Fruit fly (Drosophila melanogaster): ENCODE measurements around the gene CG14315.

The CG14315 gene

dm6 chr3R:18167416-18168237 is 9.1 kb downstream of the CG14315 start, which contains the start of gene wrd (continued):
- TF ChIP-seq CG17829 (tag; optimal IDR thresholded peaks at IDR 0.05) (peak; percentile 20), Vsx1 (GFP tag; optimal IDR thresholded peaks at IDR 0.05) (no peak), salm (tag; optimal IDR thresholded peaks at IDR 0.05) (no peak), ac (GFP tag; optimal IDR thresholded peaks at IDR 0.05) (no peak), Rfx (GFP tag; IDR thresholded peaks at IDR 0.05) (no peak), CG10267 (tag; optimal IDR thresholded peaks at IDR 0.05) (peak; percentile 3), crol (GFP tag; IDR thresholded peaks at IDR 0.05) (no peak), kni (GFP tag; optimal IDR thresholded peaks at IDR 0.05) (peak; percentile 6), nmo (GFP tag; optimal IDR thresholded peaks at IDR 0.05) (peak; percentile 38), Med (GFP tag) (peak; percentile 82), CG12391 (tag; optimal IDR thresholded peaks at IDR 0.05) (peak; percentile 3), PHDP (tag; optimal IDR thresholded peaks at IDR 0.05) (no peak), dpn (GFP tag; optimal IDR thresholded peaks at IDR 0.05) (peak in 1 of 2 experiments; percentile 17), CG33557 (GFP tag; optimal IDR thresholded peaks at IDR 0.05) (no peak), knrl (GFP tag; IDR thresholded peaks at IDR 0.05; ENCODE audit: partially characterized antibody) (no peak), CG2712 (tag; optimal IDR thresholded peaks at IDR 0.05) (peak; percentile 27), CG7745 (tag; optimal IDR thresholded peaks at IDR 0.05) (no peak), Ada2b (GFP tag; IDR thresholded peaks at IDR 0.05) (no peak), pb (GFP tag; optimal IDR thresholded peaks at IDR 0.05) (no peak), C15 (GFP tag; IDR thresholded peaks at IDR 0.05) (no peak), pita (GFP tag; optimal IDR thresholded peaks at IDR 0.05) (no peak), Gug (GFP tag; IDR thresholded peaks at IDR 0.05) (peak; percentile 51; the same call in 1 of the 4 replicates), HLH3B (GFP tag; IDR thresholded peaks at IDR 0.05) (peak; percentile 25; the same call in 1 of the 2 replicates), CG6791 (GFP tag; IDR thresholded peaks at IDR 0.05; ENCODE audit: partially characterized antibody) (no peak), CG6683 (GFP tag; optimal IDR thresholded peaks at IDR 0.05) (no peak), zf30C (GFP tag; optimal IDR thresholded peaks at IDR 0.05) (no peak), Dref (GFP tag; IDR thresholded peaks at IDR 0.05) (peak; percentile 36; the same call in 1 of the 2 replicates), lbe (GFP tag; optimal IDR thresholded peaks at IDR 0.05) (no peak), H15 (GFP tag; IDR thresholded peaks at IDR 0.05) (no peak), CoRest (tag; optimal IDR thresholded peaks at IDR 0.05) (peak; percentile 54), pan (optimal IDR thresholded peaks at IDR 0.05) (no peak), pan (GFP tag; optimal IDR thresholded peaks at IDR 0.05 in 1 of 2, IDR thresholded peaks at IDR 0.05 in 1 of 2) (peak in 1 of 2 experiments; percentile 9), wor (GFP tag; IDR thresholded peaks at IDR 0.05) (no peak), Poxn (GFP tag; IDR thresholded peaks at IDR 0.05) (no peak), ATbp (GFP tag; optimal IDR thresholded peaks at IDR 0.05) (no peak), CG2120 (GFP tag; optimal IDR thresholded peaks at IDR 0.05) (peak; percentile 38), phol (tag; optimal IDR thresholded peaks at IDR 0.05) (peak; percentile 16), ranshi (GFP tag; IDR thresholded peaks at IDR 0.05) (no peak), klu (GFP tag; IDR thresholded peaks at IDR 0.05) (no peak), Bgb (GFP tag; IDR thresholded peaks at IDR 0.05; ENCODE audit: partially characterized antibody) (peak; percentile 49), mam (GFP tag; optimal IDR thresholded peaks at IDR 0.05) (no peak), ttk (GFP tag; IDR thresholded peaks at IDR 0.05) (no peak), CG30403 (GFP tag; optimal IDR thresholded peaks at IDR 0.05) (peak; percentile 53), gem (tag; optimal IDR thresholded peaks at IDR 0.05) (peak; percentile 48), CG17361 (GFP tag; IDR thresholded peaks at IDR 0.05) (peak; percentile 77), Pdp1 (GFP tag; optimal IDR thresholded peaks at IDR 0.05) (peak in 1 of 2 experiments; percentile 67), Mad (GFP tag; optimal IDR thresholded peaks at IDR 0.05) (no peak), Atf6 (GFP tag; IDR thresholded peaks at IDR 0.05) (no peak), Abd-B (GFP tag; optimal IDR thresholded peaks at IDR 0.05) (peak; percentile 29)

Measured in whole organism, embryonic.